Worm (Caenorhabditis elegans): ENCODE results near the gene hlh-34.

- TF ChIP-seq tlf-1 (GFP tag; optimal IDR thresholded peaks at IDR 0.05) (no peak), xnd-1 (tag; optimal IDR thresholded peaks at IDR 0.05) (no peak)
These were observed 17.6 kb downstream of the hlh-34 start, which contains the start of gene T01D3.1 for ce11 chrV:13689592-13689991.

Data from whole organism, young adult.